Fruit fly (Drosophila melanogaster): Measurements from ENCODE around the gene ppk18.

The ppk18 gene

dm6 chr2L:9757990-9758814 lies 12.6 kb downstream of the ppk18 start, which contains the start of gene zf30C (continued):
- peak; percentile 68 for TF ChIP-seq CG9727 (GFP tag; optimal IDR thresholded peaks at IDR 0.05)
- TF ChIP-seq ato (GFP tag; IDR thresholded peaks at IDR 0.05; ENCODE audit: partially characterized antibody): no peak; the same call in 1 of the 2 replicates
- peak; percentile 55 for TF ChIP-seq BEAF-32 (GFP tag; optimal IDR thresholded peaks at IDR 0.05)
- peak; percentile 83 for TF ChIP-seq Myb (GFP tag; optimal IDR thresholded peaks at IDR 0.05)
- peak; percentile 82 to 92 for TF ChIP-seq Pdp1 (GFP tag; optimal IDR thresholded peaks at IDR 0.05)
- peak; percentile 75 for TF ChIP-seq Fer3 (tag; optimal IDR thresholded peaks at IDR 0.05)
- TF ChIP-seq YL-1 (GFP tag; optimal IDR thresholded peaks at IDR 0.05): peak; percentile 64
- peak; percentile 17 for TF ChIP-seq CG8290 (GFP tag; optimal IDR thresholded peaks at IDR 0.05)
- peak in 1 of 2 experiments; percentile 74 for TF ChIP-seq CG8290 (tag; optimal IDR thresholded peaks at IDR 0.05)
- TF ChIP-seq CG4707 (GFP tag; optimal IDR thresholded peaks at IDR 0.05): peak; percentile 41
- peak; percentile 100 for TF ChIP-seq CG15514 (GFP tag; optimal IDR thresholded peaks at IDR 0.05)
- TF ChIP-seq ase (GFP tag; IDR thresholded peaks at IDR 0.05): peak; percentile 77
- no peak for TF ChIP-seq ac (GFP tag; optimal IDR thresholded peaks at IDR 0.05)
- peak; percentile 80 for TF ChIP-seq sr (GFP tag; IDR thresholded peaks at IDR 0.05)
- TF ChIP-seq ap (GFP tag; IDR thresholded peaks at IDR 0.05): peak; percentile 68
- TF ChIP-seq gcm (GFP tag; optimal IDR thresholded peaks at IDR 0.05): peak; percentile 26
- TF ChIP-seq CG13424 (tag; optimal IDR thresholded peaks at IDR 0.05): peak; percentile 84
- peak; percentile 70 for TF ChIP-seq HLH3B (GFP tag; IDR thresholded peaks at IDR 0.05)
- TF ChIP-seq CG6689 (GFP tag; IDR thresholded peaks at IDR 0.05): peak; percentile 73
- TF ChIP-seq NK7.1 (GFP tag; optimal IDR thresholded peaks at IDR 0.05): peak; percentile 85
- TF ChIP-seq dysf (GFP tag; IDR thresholded peaks at IDR 0.05): peak; percentile 82
- peak; percentile 62 for TF ChIP-seq CG1233 (GFP tag; optimal IDR thresholded peaks at IDR 0.05)
- peak; percentile 97 for TF ChIP-seq mam (GFP tag; optimal IDR thresholded peaks at IDR 0.05)
- TF ChIP-seq hb (GFP tag; IDR thresholded peaks at IDR 0.05; ENCODE audit: partially characterized antibody): no peak
- peak; percentile 76 for TF ChIP-seq Ada2b (GFP tag; IDR thresholded peaks at IDR 0.05)
- TF ChIP-seq CG12155 (GFP tag; optimal IDR thresholded peaks at IDR 0.05): peak; percentile 100
- peak; percentile 25; the same call in 3 of the 4 replicates for TF ChIP-seq Dll (GFP tag; IDR thresholded peaks at IDR 0.05; ENCODE audit: partially characterized antibody)
- peak; percentile 84 for TF ChIP-seq CG16863 (GFP tag; optimal IDR thresholded peaks at IDR 0.05)
- TF ChIP-seq CG13123 (GFP tag; optimal IDR thresholded peaks at IDR 0.05): peak; percentile 78
- TF ChIP-seq gro (GFP tag; optimal IDR thresholded peaks at IDR 0.05): peak; percentile 75
- no peak for TF ChIP-seq eve (GFP tag; optimal IDR thresholded peaks at IDR 0.05)
- TF ChIP-seq HLH54F (GFP tag; optimal IDR thresholded peaks at IDR 0.05): peak; percentile 93
- TF ChIP-seq Eip74EF (GFP tag; optimal IDR thresholded peaks at IDR 0.05): peak in 1 of 2 experiments; percentile 57
- TF ChIP-seq CG30020 (tag; optimal IDR thresholded peaks at IDR 0.05): peak; percentile 37
- peak; percentile 90 for TF ChIP-seq CG13624 (GFP tag; optimal IDR thresholded peaks at IDR 0.05)
- peak; percentile 28 for TF ChIP-seq Sry-β (GFP tag; optimal IDR thresholded peaks at IDR 0.05)
- peak; percentile 48; the same call in 1 of the 2 replicates for TF ChIP-seq wdn (GFP tag; IDR thresholded peaks at IDR 0.05)
- peak; percentile 77 for TF ChIP-seq dm (GFP tag; optimal IDR thresholded peaks at IDR 0.05)
- peak; percentile 80 for TF ChIP-seq CG4404 (GFP tag; IDR thresholded peaks at IDR 0.05)
- peak; percentile 31 for TF ChIP-seq CG14965 (GFP tag; optimal IDR thresholded peaks at IDR 0.05; ENCODE audit: borderline replicate concordance)
- TF ChIP-seq CG6175 (GFP tag; IDR thresholded peaks at IDR 0.05): peak; percentile 81
- no peak for TF ChIP-seq HLHmδ (GFP tag; optimal IDR thresholded peaks at IDR 0.05)
- no peak for TF ChIP-seq CG14860 (GFP tag; IDR thresholded peaks at IDR 0.05; ENCODE audit: partially characterized antibody)
- TF ChIP-seq CG18262 (tag; optimal IDR thresholded peaks at IDR 0.05): peak; percentile 70
- TF ChIP-seq Lim3 (GFP tag; IDR thresholded peaks at IDR 0.05): no peak
- peak; percentile 79 for TF ChIP-seq Six4 (GFP tag; optimal IDR thresholded peaks at IDR 0.05)
- peak; percentile 87 for TF ChIP-seq luna (GFP tag; optimal IDR thresholded peaks at IDR 0.05)
- no peak for TF ChIP-seq nau (GFP tag; optimal IDR thresholded peaks at IDR 0.05)
